Worm (Caenorhabditis elegans): ENCODE results near the gene F29B9.11.

- TF ChIP-seq nfyb-1 (GFP tag; IDR thresholded peaks at IDR 0.05) (no peak), egl-18 (GFP tag; IDR thresholded peaks at IDR 0.05) (no peak), lsl-1 (GFP tag; optimal IDR thresholded peaks at IDR 0.05) (no peak), lin-54 (GFP tag; optimal IDR thresholded peaks at IDR 0.05) (no peak), atf-7 (tag; optimal IDR thresholded peaks at IDR 0.05) (no peak), ceh-58 (GFP tag; IDR thresholded peaks at IDR 0.05) (no peak), ceh-27 (GFP tag; optimal IDR thresholded peaks at IDR 0.05) (no peak), ZK185.1 (tag; optimal IDR thresholded peaks at IDR 0.05; ENCODE audit: poor library complexity, severe bottlenecking) (no peak), dox-1 (GFP tag; IDR thresholded peaks at IDR 0.05) (no peak), somi-1 (GFP tag; optimal IDR thresholded peaks at IDR 0.05) (no peak)
Observed at ce11 chrIV:4637840-4638239, 22.2 kb downstream of the F29B9.11 start, which contains the start of gene F19C7.8.

Data from whole organism, young adult.